Worm (Caenorhabditis elegans) whole organism, young adult: Measurements from ENCODE around the gene sec-5.
A peak's percentile ranks its signal among the peaks of the same experiment; 100 is the strongest.

Source experiments
- D2030.7 ChIP-seq: fragments of 200-800 bp; sonication (Bioruptor generic); IDR thresholded peaks from 2 replicates; pipeline ENCODE4 v1.3.6; 2022; ENCODE audit warnings: missing genetic modification reagents, missing genetic modification characterization, missing compliant biosample characterization
- F10E7.11 ChIP-seq: sonication (generic microtip); optimal IDR thresholded peaks from 2 replicates; lab custom pipeline; 2017; ENCODE audit warnings: mild to moderate bottlenecking, missing genetic modification characterization, moderate library complexity, missing compliant biosample characterization
- F22D6.2 ChIP-seq: sonication (generic microtip); optimal IDR thresholded peaks from 2 replicates; lab custom pipeline; 2016; ENCODE audit warnings: mild to moderate bottlenecking, missing genetic modification characterization, missing compliant biosample characterization
- F33H1.4 ChIP-seq: fragments of 200-800 bp; sonication (Bioruptor generic); IDR thresholded peaks from 2 replicates; pipeline ENCODE4 v1.3.6; 2022; ENCODE audit warnings: missing genetic modification reagents, missing genetic modification characterization, missing compliant biosample characterization
- F49E8.2 ChIP-seq: sonication (generic microtip); optimal IDR thresholded peaks from 3 replicates; lab custom pipeline; 2017; ENCODE audit warnings: missing genetic modification characterization, mild to moderate bottlenecking, missing compliant biosample characterization, antibody characterized with exemption, moderate library complexity; ENCODE audit not compliant: insufficient read depth
- Y79H2A.3 ChIP-seq: fragments of 200-800 bp; sonication (Bioruptor generic); conservative IDR thresholded peaks from 2 replicates; pipeline ENCODE4 v1.3.6; 2022; ENCODE audit warnings: missing genetic modification reagents, missing genetic modification characterization, missing compliant biosample characterization
- ama-1 ChIP-seq, 3 experiments: fragments of 150-350 bp in 1 of 3; sonication (generic microtip) in 2 of 3; optimal IDR thresholded peaks; 2 replicates each; lab custom pipeline; 2014 to 2018; ENCODE audit warnings: missing biosample characterization in 2 of 3, missing genetic modification characterization in 2 of 3, missing genetic modification reagents in 2 of 3
- aptf-3 ChIP-seq: fragments of 200-800 bp; sonication (Bioruptor generic); IDR thresholded peaks from 2 replicates; pipeline ENCODE4 v1.3.6; 2022; ENCODE audit warnings: missing genetic modification characterization, missing compliant biosample characterization
- atf-7 ChIP-seq: sonication (generic microtip); optimal IDR thresholded peaks from 2 replicates; lab custom pipeline; 2017; ENCODE audit warnings: mild to moderate bottlenecking, missing genetic modification characterization, missing compliant biosample characterization
- athp-1 ChIP-seq: sonication (generic microtip); optimal IDR thresholded peaks from 2 replicates; lab custom pipeline; 2017; ENCODE audit warnings: mild to moderate bottlenecking, missing genetic modification characterization, missing compliant biosample characterization
- attf-3 ChIP-seq: fragments of 200-800 bp; sonication (Bioruptor generic); conservative IDR thresholded peaks from 2 replicates; pipeline ENCODE4 v1.3.6; 2022; ENCODE audit warnings: missing genetic modification reagents, missing genetic modification characterization, missing compliant biosample characterization
- bed-2 ChIP-seq: fragments of 200-800 bp; sonication (Bioruptor generic); IDR thresholded peaks from 2 replicates; pipeline ENCODE4 v1.3.6; 2022; ENCODE audit warnings: missing genetic modification reagents, missing genetic modification characterization, missing compliant biosample characterization
- cebp-1 ChIP-seq, 2 experiments: fragments of 200-800 bp in 1 of 2; sonication (Bioruptor generic) in 1 of 2; sonication (generic microtip) in 1 of 2; IDR thresholded peaks in 1 of 2; optimal IDR thresholded peaks in 1 of 2; 2 replicates each; pipeline versions ENCODE4 v1.3.6 to Lab custom; 2017 to 2022; ENCODE audit warnings: missing compliant biosample characterization in 2 of 2, missing genetic modification characterization in 2 of 2, mild to moderate bottlenecking in 1 of 2, missing genetic modification reagents in 1 of 2, moderate library complexity in 1 of 2
- chd-7 ChIP-seq: sonication (generic microtip); optimal IDR thresholded peaks from 2 replicates; lab custom pipeline; 2016; ENCODE audit warnings: mild to moderate bottlenecking, missing genetic modification characterization, moderate library complexity, missing compliant biosample characterization
- dpl-1 ChIP-seq: fragments of 150-350 bp; optimal IDR thresholded peaks from 2 replicates; lab custom pipeline; 2014; ENCODE audit warnings: missing biosample characterization, missing genetic modification reagents, missing genetic modification characterization
- egl-18 ChIP-seq: fragments of 200-800 bp; sonication (Bioruptor generic); IDR thresholded peaks from 2 replicates; pipeline ENCODE4 v1.3.6; 2022; ENCODE audit warnings: missing genetic modification reagents, missing genetic modification characterization, missing compliant biosample characterization
- egl-44 ChIP-seq: fragments of 200-800 bp; sonication (Bioruptor generic); IDR thresholded peaks from 2 replicates; pipeline ENCODE4 v1.3.6; 2022; ENCODE audit warnings: missing genetic modification reagents, missing genetic modification characterization, missing compliant biosample characterization
- ets-4 ChIP-seq: fragments of 200-800 bp; sonication (Bioruptor generic); optimal IDR thresholded peaks from 2 replicates; lab custom pipeline; 2018; ENCODE audit warnings: mild to moderate bottlenecking, missing genetic modification characterization, missing compliant biosample characterization
- gei-17 ChIP-seq: fragments of 200-800 bp; sonication (Bioruptor generic); optimal IDR thresholded peaks from 2 replicates; lab custom pipeline; 2018; ENCODE audit warnings: mild to moderate bottlenecking, missing genetic modification characterization, missing compliant biosample characterization
- him-1 ChIP-seq: sonication (generic microtip); optimal IDR thresholded peaks from 2 replicates; lab custom pipeline; 2016; ENCODE audit warnings: missing genotype, missing genetic modification reagents, missing genetic modification characterization, missing compliant biosample characterization
- hlh-12 ChIP-seq: sonication (generic microtip); optimal IDR thresholded peaks from 2 replicates; lab custom pipeline; 2016; ENCODE audit warnings: missing genetic modification characterization, missing compliant biosample characterization
- hmg-1.2 ChIP-seq: fragments of 200-800 bp; sonication (Bioruptor generic); IDR thresholded peaks from 2 replicates; pipeline ENCODE4 v1.3.6; 2022; ENCODE audit warnings: missing genetic modification reagents, missing genetic modification characterization, missing compliant biosample characterization
- lag-1 ChIP-seq: fragments of 200-800 bp; sonication (Bioruptor generic); IDR thresholded peaks from 2 replicates; pipeline ENCODE4 v1.3.6; 2022; ENCODE audit warnings: missing genetic modification reagents, missing genetic modification characterization, missing compliant biosample characterization
- let-526 ChIP-seq: fragments of 200-800 bp; sonication (Bioruptor generic); IDR thresholded peaks from 2 replicates; pipeline ENCODE4 v1.3.6; 2022; ENCODE audit warnings: missing genetic modification reagents, missing genetic modification characterization, missing compliant biosample characterization
- lin-35 ChIP-seq, 3 experiments: fragments of 150-350 bp in 2 of 3; sonication (generic microtip) in 1 of 3; optimal IDR thresholded peaks; 2 replicates each; lab custom pipeline; 2014 to 2018; ENCODE audit warnings: missing biosample characterization in 3 of 3, missing genetic modification characterization in 3 of 3, missing genetic modification reagents in 3 of 3
- lin-40 ChIP-seq: sonication (generic microtip); optimal IDR thresholded peaks from 2 replicates; lab custom pipeline; 2016; ENCODE audit warnings: missing genetic modification characterization, mild to moderate bottlenecking, missing compliant biosample characterization, missing genotype, missing genetic modification reagents
- madf-10 ChIP-seq: sonication (generic microtip); optimal IDR thresholded peaks from 2 replicates; lab custom pipeline; 2016; ENCODE audit warnings: mild to moderate bottlenecking, missing genetic modification characterization, missing compliant biosample characterization
- madf-3 ChIP-seq: fragments of 200-800 bp; sonication (Bioruptor generic); IDR thresholded peaks from 2 replicates; pipeline ENCODE4 v1.3.6; 2022; ENCODE audit warnings: missing genetic modification reagents, missing genetic modification characterization, missing compliant biosample characterization
- madf-6 ChIP-seq: fragments of 200-800 bp; sonication (Bioruptor generic); IDR thresholded peaks from 2 replicates; pipeline ENCODE4 v1.3.6; 2022; ENCODE audit warnings: missing genetic modification reagents, missing genetic modification characterization, missing compliant biosample characterization
- madf-8 ChIP-seq: fragments of 200-800 bp; sonication (Bioruptor generic); conservative IDR thresholded peaks from 2 replicates; pipeline ENCODE4 v1.3.6; 2022; ENCODE audit warnings: missing genetic modification reagents, missing genetic modification characterization, missing compliant biosample characterization
- mel-28 ChIP-seq: sonication (generic microtip); optimal IDR thresholded peaks from 2 replicates; lab custom pipeline; 2016; ENCODE audit warnings: borderline replicate concordance, mild to moderate bottlenecking, missing genetic modification characterization, missing compliant biosample characterization
- mxl-1 ChIP-seq: sonication (generic microtip); optimal IDR thresholded peaks from 2 replicates; lab custom pipeline; 2016; ENCODE audit warnings: missing genetic modification characterization, missing compliant biosample characterization
- nfyb-1 ChIP-seq: fragments of 200-800 bp; sonication (Bioruptor generic); IDR thresholded peaks from 2 replicates; pipeline ENCODE4 v1.3.6; 2022; ENCODE audit warnings: missing genetic modification reagents, missing genetic modification characterization, missing compliant biosample characterization
- nhr-120 ChIP-seq: fragments of 200-800 bp; sonication (Bioruptor generic); IDR thresholded peaks from 2 replicates; pipeline ENCODE4 v1.3.6; 2022; ENCODE audit warnings: missing genetic modification characterization, missing compliant biosample characterization
- nhr-179 ChIP-seq: sonication (generic microtip); optimal IDR thresholded peaks from 2 replicates; lab custom pipeline; 2016; ENCODE audit warnings: mild to moderate bottlenecking, missing genetic modification characterization, missing compliant biosample characterization
- rcor-1 ChIP-seq: fragments of 200-800 bp; sonication (Bioruptor generic); IDR thresholded peaks from 2 replicates; pipeline ENCODE4 v1.3.6; 2022; ENCODE audit warnings: missing genetic modification reagents, missing genetic modification characterization, missing compliant biosample characterization
- rpc-1 ChIP-seq, 2 experiments: fragments of 150-350 bp in 1 of 2; sonication (generic microtip) in 1 of 2; optimal IDR thresholded peaks; 2 replicates each; lab custom pipeline; 2014 to 2018; ENCODE audit warnings: missing biosample characterization in 1 of 2, missing genetic modification characterization in 1 of 2, missing genetic modification reagents in 1 of 2, missing genotype in 1 of 2
- sea-2 ChIP-seq: fragments of 200-800 bp; sonication (Bioruptor generic); IDR thresholded peaks from 2 replicates; pipeline ENCODE4 v1.3.6; 2022; ENCODE audit warnings: missing genetic modification characterization, missing compliant biosample characterization
- snpc-1.1 ChIP-seq: sonication (generic microtip); optimal IDR thresholded peaks from 2 replicates; lab custom pipeline; 2017; ENCODE audit warnings: missing genetic modification characterization, mild to moderate bottlenecking, missing compliant biosample characterization, antibody characterized with exemption, moderate library complexity, missing genotype, missing genetic modification reagents; ENCODE audit not compliant: insufficient read depth
- snpc-1.3 ChIP-seq: sonication (generic microtip); optimal IDR thresholded peaks from 2 replicates; lab custom pipeline; 2017; ENCODE audit warnings: missing genetic modification characterization, mild to moderate bottlenecking, missing compliant biosample characterization, antibody characterized with exemption, moderate library complexity, missing genotype, missing genetic modification reagents; ENCODE audit not compliant: insufficient read depth
- snpc-3.4 ChIP-seq: sonication (generic microtip); optimal IDR thresholded peaks from 2 replicates; lab custom pipeline; 2017; ENCODE audit warnings: missing genetic modification characterization, mild to moderate bottlenecking, missing compliant biosample characterization, antibody characterized with exemption, moderate library complexity, missing genotype, missing genetic modification reagents
- tlf-1 ChIP-seq: fragments of 200-800 bp; sonication (Bioruptor generic); optimal IDR thresholded peaks from 2 replicates; lab custom pipeline; 2018; ENCODE audit warnings: mild to moderate bottlenecking, missing genetic modification characterization, missing compliant biosample characterization
- unc-130 ChIP-seq: sonication (generic microtip); optimal IDR thresholded peaks from 2 replicates; lab custom pipeline; 2016; ENCODE audit warnings: missing genetic modification reagents, missing genetic modification characterization, missing compliant biosample characterization
- unc-62 ChIP-seq: fragments of 150-350 bp; optimal IDR thresholded peaks from 2 replicates; lab custom pipeline; 2014; ENCODE audit warnings: missing biosample characterization, missing genetic modification reagents, missing genetic modification characterization
- xnd-1 ChIP-seq: sonication (generic microtip); optimal IDR thresholded peaks from 2 replicates; lab custom pipeline; 2016; ENCODE audit warnings: missing genotype, missing genetic modification reagents, missing genetic modification characterization, missing compliant biosample characterization
- zfh-2 ChIP-seq: fragments of 200-800 bp; sonication (Bioruptor generic); conservative IDR thresholded peaks from 2 replicates; pipeline ENCODE4 v1.3.6; 2022; ENCODE audit warnings: missing genetic modification reagents, missing genetic modification characterization, missing compliant biosample characterization
- ztf-25 ChIP-seq: fragments of 200-800 bp; sonication (Bioruptor generic); IDR thresholded peaks from 2 replicates; pipeline ENCODE4 v1.3.6; 2022; ENCODE audit warnings: missing genetic modification reagents, missing genetic modification characterization, missing compliant biosample characterization

The sec-5 gene

ce11 chrII:9213055-9213708 lies 36.2 kb upstream of the sec-5 start, which contains the start of gene znfx-1 (continued):
- TF ChIP-seq lag-1 (no peak), sea-2 (GFP tag; lab: Robert Waterston, UW) (no peak), mxl-1 (no peak), ets-4 (GFP tag; lab: Kevin White, UChicago) (no peak), egl-18 (GFP tag; lab: Robert Waterston, UW) (no peak), unc-62 (GFP tag; lab: Kevin White, UChicago) (no peak), dpl-1 (peak; percentile 83), snpc-1.1 (peak; percentile 79), nfyb-1 (GFP tag; lab: Robert Waterston, UW) (no peak), atf-7 (tag; lab: Kevin White, UChicago) (no peak), hmg-1.2 (GFP tag; lab: Robert Waterston, UW) (no peak), snpc-3.4 (tag; lab: Kevin White, UChicago) (peak; percentile 84), ama-1 (optimal IDR thresholded peaks at IDR 0.05; lab: Kevin White, UChicago) (no peak), ama-1 (GFP tag; optimal IDR thresholded peaks at IDR 0.05; lab: Kevin White, UChicago) (no peak), mel-28 (tag; lab: Kevin White, UChicago) (no peak), cebp-1 (GFP tag; IDR thresholded peaks at IDR 0.05; lab: Robert Waterston, UW) (no peak), cebp-1 (tag; optimal IDR thresholded peaks at IDR 0.05; lab: Kevin White, UChicago) (no peak), F49E8.2 (tag; lab: Kevin White, UChicago) (peak; percentile 75), madf-3 (GFP tag; lab: Robert Waterston, UW) (no peak), tlf-1 (no peak), F33H1.4 (GFP tag; lab: Robert Waterston, UW) (peak; percentile 96), rcor-1 (peak; percentile 51; the same call in 1 of the 2 replicates), let-526 (GFP tag; lab: Robert Waterston, UW) (no peak), nhr-179 (tag; lab: Kevin White, UChicago) (no peak), gei-17 (no peak), nhr-120 (GFP tag; lab: Robert Waterston, UW) (no peak), F10E7.11 (tag; lab: Kevin White, UChicago) (no peak), bed-2 (GFP tag; lab: Robert Waterston, UW) (no peak), Y79H2A.3 (no peak), D2030.7 (peak; percentile 85), ztf-25 (GFP tag; lab: Robert Waterston, UW) (no peak), F22D6.2 (tag; lab: Kevin White, UChicago) (no peak), hlh-12 (no peak), madf-6 (GFP tag; lab: Robert Waterston, UW) (peak; percentile 96), madf-10 (tag; lab: Kevin White, UChicago) (no peak), rpc-1 (optimal IDR thresholded peaks at IDR 0.05; lab: Kevin White, UChicago) (no peak), rpc-1 (tag; optimal IDR thresholded peaks at IDR 0.05; lab: Kevin White, UChicago) (peak; percentile 0), aptf-3 (GFP tag; lab: Robert Waterston, UW) (no peak), athp-1 (tag; lab: Kevin White, UChicago) (no peak), madf-8 (GFP tag; lab: Robert Waterston, UW) (peak; percentile 86), lin-40 (no peak), egl-44 (no peak), chd-7 (tag; lab: Kevin White, UChicago) (no peak), attf-3 (no peak), xnd-1 (tag; lab: Kevin White, UChicago) (peak; percentile 90), unc-130 (peak; percentile 34), zfh-2 (GFP tag; lab: Robert Waterston, UW) (no peak), lin-35 (GFP tag; optimal IDR thresholded peaks at IDR 0.05; lab: Kevin White, UChicago) (no peak), him-1 (tag; lab: Kevin White, UChicago) (no peak), snpc-1.3 (tag; lab: Kevin White, UChicago) (peak; percentile 62)
